1 fruit fly cellular context compared by ENCODE assay signal in the genomic region with DNA sequence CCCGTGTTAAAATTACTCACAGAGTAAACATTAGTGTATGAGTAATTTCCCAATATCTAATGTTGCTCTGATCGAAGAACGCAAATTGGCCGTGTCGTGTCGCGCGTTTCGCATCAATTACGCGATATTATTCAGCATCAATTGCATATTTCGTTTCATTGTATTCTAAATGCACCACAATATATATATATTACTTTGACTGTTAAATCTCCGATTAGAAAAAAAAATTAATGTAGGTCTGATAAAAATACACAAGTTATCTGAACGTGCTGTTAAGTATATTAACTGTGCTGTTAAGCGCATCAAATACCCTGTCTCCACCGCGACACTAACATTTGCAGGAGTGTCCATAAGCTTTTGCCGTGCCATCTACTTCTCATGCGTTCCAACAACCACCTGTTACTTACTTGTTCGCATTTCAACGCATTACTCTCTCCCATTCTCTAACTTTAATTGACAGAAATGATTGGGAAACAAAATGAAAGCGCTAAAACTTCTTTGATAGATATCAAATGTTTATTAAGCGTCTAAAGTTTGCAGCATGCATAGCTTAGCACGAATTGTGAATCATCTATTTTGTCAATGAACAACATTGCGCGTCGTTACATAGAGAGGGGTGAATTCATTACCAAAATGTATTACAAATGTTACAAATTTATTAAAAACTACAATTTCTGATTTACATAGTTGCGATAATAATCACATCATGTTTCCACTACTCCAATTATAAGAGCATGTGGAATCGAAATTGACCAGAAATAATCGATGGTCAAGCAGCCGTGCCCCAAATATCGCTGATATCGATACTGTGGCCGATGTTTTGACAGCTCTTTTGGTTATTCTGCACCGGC.
TF ChIP-seq lines count a peak whose summit lies in the region.

A gene (minus strand): TSS at position 287 of the 851 bp plus-strand sequence.
A gene (plus strand): TSS at position 802 of the 851 bp plus-strand sequence.

TF ChIP-seq in whole organism, embryonic, 481 proteins besides CTCF, POLR2A, EP300 and RAD21 (continued from another document and continues in another):
- no peak for TF ChIP-seq Gsc (GFP tag; IDR thresholded peaks at IDR 0.05; lab: Robert Waterston, UW)
- TF ChIP-seq stc (GFP tag; IDR thresholded peaks at IDR 0.05; lab: Robert Waterston, UW): no peak
- TF ChIP-seq Hsf (GFP tag; optimal IDR thresholded peaks at IDR 0.05; lab: Kevin White, UChicago): peak; percentile 20
- no peak for TF ChIP-seq CG1647 (GFP tag; optimal IDR thresholded peaks at IDR 0.05; lab: Kevin White, UChicago)
- TF ChIP-seq CG17802 (tag; optimal IDR thresholded peaks at IDR 0.05; lab: Kevin White, UChicago): peak; percentile 74
- TF ChIP-seq gem (tag; optimal IDR thresholded peaks at IDR 0.05; lab: Kevin White, UChicago): no peak
- TF ChIP-seq zfh1 (GFP tag; IDR thresholded peaks at IDR 0.05; lab: Robert Waterston, UW): no peak
- TF ChIP-seq p53 (GFP tag; optimal IDR thresholded peaks at IDR 0.05; lab: Kevin White, UChicago): no peak
- TF ChIP-seq CG7987 (GFP tag; optimal IDR thresholded peaks at IDR 0.05; lab: Kevin White, UChicago): no peak
- no peak for TF ChIP-seq Hr51 (GFP tag; optimal IDR thresholded peaks at IDR 0.05; lab: Kevin White, UChicago)
- no peak for TF ChIP-seq Ptx1 (GFP tag; IDR thresholded peaks at IDR 0.05; lab: Robert Waterston, UW)
- peak; percentile 89 for TF ChIP-seq knrl (GFP tag; IDR thresholded peaks at IDR 0.05; lab: Robert Waterston, UW; ENCODE audit: partially characterized antibody)
- TF ChIP-seq CG10267 (tag; optimal IDR thresholded peaks at IDR 0.05; lab: Kevin White, UChicago): no peak
- no peak for TF ChIP-seq CG15601 (tag; optimal IDR thresholded peaks at IDR 0.05; lab: Kevin White, UChicago)
- TF ChIP-seq rib (GFP tag; IDR thresholded peaks at IDR 0.05; lab: Robert Waterston, UW): no peak
- TF ChIP-seq cwo (GFP tag; optimal IDR thresholded peaks at IDR 0.05; lab: Kevin White, UChicago): no peak
- no peak for TF ChIP-seq CG12071 (GFP tag; optimal IDR thresholded peaks at IDR 0.05; lab: Kevin White, UChicago)
- no peak for TF ChIP-seq CG1832 (GFP tag; optimal IDR thresholded peaks at IDR 0.05; lab: Kevin White, UChicago)
- TF ChIP-seq Myb (GFP tag; optimal IDR thresholded peaks at IDR 0.05; lab: Kevin White, UChicago): no peak
- TF ChIP-seq hth (optimal IDR thresholded peaks at IDR 0.05; lab: Kevin White, UChicago): no peak
- TF ChIP-seq mam (GFP tag; optimal IDR thresholded peaks at IDR 0.05; lab: Kevin White, UChicago): no peak
- TF ChIP-seq CG15514 (GFP tag; optimal IDR thresholded peaks at IDR 0.05; lab: Kevin White, UChicago): peak; percentile 19
- TF ChIP-seq Ssrp (tag; optimal IDR thresholded peaks at IDR 0.05; lab: Kevin White, UChicago): no peak
- TF ChIP-seq CG6854 (GFP tag; optimal IDR thresholded peaks at IDR 0.05; lab: Kevin White, UChicago): no peak
- no peak for TF ChIP-seq unpg (GFP tag; optimal IDR thresholded peaks at IDR 0.05; lab: Kevin White, UChicago)
- no peak for TF ChIP-seq HLH54F (GFP tag; optimal IDR thresholded peaks at IDR 0.05; lab: Kevin White, UChicago)
- no peak for TF ChIP-seq CG18764 (GFP tag; optimal IDR thresholded peaks at IDR 0.05; lab: Kevin White, UChicago)
- TF ChIP-seq lbe (GFP tag; optimal IDR thresholded peaks at IDR 0.05; lab: Kevin White, UChicago): no peak
- no peak for TF ChIP-seq pb (GFP tag; optimal IDR thresholded peaks at IDR 0.05; lab: Kevin White, UChicago)
- TF ChIP-seq bcd (GFP tag; optimal IDR thresholded peaks at IDR 0.05; lab: Kevin White, UChicago): no peak
- peak; percentile 33 for TF ChIP-seq CG1603 (tag; optimal IDR thresholded peaks at IDR 0.05; lab: Kevin White, UChicago)
- TF ChIP-seq emc (GFP tag; optimal IDR thresholded peaks at IDR 0.05; lab: Kevin White, UChicago): no peak
- TF ChIP-seq CG31441 (GFP tag; IDR thresholded peaks at IDR 0.05; lab: Robert Waterston, UW): no peak
- TF ChIP-seq Dref (GFP tag; IDR thresholded peaks at IDR 0.05; lab: Robert Waterston, UW): peak; percentile 93
- no peak for TF ChIP-seq fd3F (GFP tag; optimal IDR thresholded peaks at IDR 0.05; lab: Kevin White, UChicago)
- TF ChIP-seq Awh (GFP tag; IDR thresholded peaks at IDR 0.05; lab: Robert Waterston, UW): no peak
- no peak for TF ChIP-seq CG8290 (GFP tag; optimal IDR thresholded peaks at IDR 0.05; lab: Kevin White, UChicago)
- no peak for TF ChIP-seq CG8290 (tag; optimal IDR thresholded peaks at IDR 0.05; lab: Kevin White, UChicago)
- TF ChIP-seq Camta (GFP tag; optimal IDR thresholded peaks at IDR 0.05; lab: Kevin White, UChicago): no peak
- no peak for TF ChIP-seq CG1233 (GFP tag; optimal IDR thresholded peaks at IDR 0.05; lab: Kevin White, UChicago)
- no peak for TF ChIP-seq run (tag; optimal IDR thresholded peaks at IDR 0.05; lab: Kevin White, UChicago)
- TF ChIP-seq cas (GFP tag; IDR thresholded peaks at IDR 0.05; lab: Robert Waterston, UW): no peak
- TF ChIP-seq NC2β (GFP tag; optimal IDR thresholded peaks at IDR 0.05; lab: Kevin White, UChicago): no peak
- peak; percentile 5 for TF ChIP-seq CG13775 (GFP tag; optimal IDR thresholded peaks at IDR 0.05; lab: Kevin White, UChicago)
- no peak for TF ChIP-seq CG18262 (tag; optimal IDR thresholded peaks at IDR 0.05; lab: Kevin White, UChicago)
- TF ChIP-seq CG3163 (GFP tag; optimal IDR thresholded peaks at IDR 0.05; lab: Kevin White, UChicago): no peak
- peak; percentile 85; the same call in 3 of the 4 replicates for TF ChIP-seq Dll (GFP tag; IDR thresholded peaks at IDR 0.05; lab: Robert Waterston, UW; ENCODE audit: partially characterized antibody)
- no peak for TF ChIP-seq Ets65A (GFP tag; lab: Kevin White, UChicago)
- TF ChIP-seq D19B (GFP tag; optimal IDR thresholded peaks at IDR 0.05; lab: Kevin White, UChicago): no peak
- peak; percentile 94 for TF ChIP-seq chinmo (GFP tag; IDR thresholded peaks at IDR 0.05; lab: Robert Waterston, UW; ENCODE audit: partially characterized antibody)
- no peak for TF ChIP-seq CG11085 (GFP tag; IDR thresholded peaks at IDR 0.05; lab: Robert Waterston, UW)
- TF ChIP-seq Spps (tag; optimal IDR thresholded peaks at IDR 0.05; lab: Kevin White, UChicago): no peak
- no peak for TF ChIP-seq CG10366 (GFP tag; IDR thresholded peaks at IDR 0.05; lab: Robert Waterston, UW)
- TF ChIP-seq CG14860 (GFP tag; IDR thresholded peaks at IDR 0.05; lab: Robert Waterston, UW; ENCODE audit: partially characterized antibody): peak; percentile 90
- TF ChIP-seq CG3065 (GFP tag; optimal IDR thresholded peaks at IDR 0.05; lab: Kevin White, UChicago): no peak
- TF ChIP-seq slp2 (GFP tag; optimal IDR thresholded peaks at IDR 0.05; lab: Kevin White, UChicago): no peak
- TF ChIP-seq CG9215 (GFP tag; IDR thresholded peaks at IDR 0.05; lab: Robert Waterston, UW): no peak
- peak; percentile 77 for TF ChIP-seq hbn (GFP tag; IDR thresholded peaks at IDR 0.05; lab: Robert Waterston, UW; ENCODE audit: partially characterized antibody)
- no peak for TF ChIP-seq CG32532 (GFP tag; IDR thresholded peaks at IDR 0.05; lab: Robert Waterston, UW)
- peak; percentile 67 for TF ChIP-seq CG17359 (tag; optimal IDR thresholded peaks at IDR 0.05; lab: Kevin White, UChicago)
- TF ChIP-seq CG43689 (GFP tag; IDR thresholded peaks at IDR 0.05; lab: Robert Waterston, UW): no peak
- TF ChIP-seq Hr39 (optimal IDR thresholded peaks at IDR 0.05; lab: Kevin White, UChicago): no peak
- peak; percentile 81 for TF ChIP-seq CG2129 (GFP tag; IDR thresholded peaks at IDR 0.05; lab: Robert Waterston, UW; ENCODE audit: partially characterized antibody)
- TF ChIP-seq bowl (GFP tag; IDR thresholded peaks at IDR 0.05; lab: Robert Waterston, UW): no peak
- no peak for TF ChIP-seq CG7745 (tag; optimal IDR thresholded peaks at IDR 0.05; lab: Kevin White, UChicago)
- no peak for TF ChIP-seq CkIIα-i1 (GFP tag; IDR thresholded peaks at IDR 0.05; lab: Robert Waterston, UW)
- no peak for TF ChIP-seq CG4282 (GFP tag; optimal IDR thresholded peaks at IDR 0.05; lab: Kevin White, UChicago)
- TF ChIP-seq gfzf (GFP tag; optimal IDR thresholded peaks at IDR 0.05; lab: Kevin White, UChicago): peak; percentile 35
- no peak for TF ChIP-seq CG12391 (tag; optimal IDR thresholded peaks at IDR 0.05; lab: Kevin White, UChicago)
- TF ChIP-seq D (optimal IDR thresholded peaks at IDR 0.05; lab: Kevin White, UChicago): no peak
- no peak for TF ChIP-seq D (GFP tag; optimal IDR thresholded peaks at IDR 0.05; lab: Kevin White, UChicago)
- TF ChIP-seq fd96Cb (tag; optimal IDR thresholded peaks at IDR 0.05; lab: Kevin White, UChicago): no peak
- peak; percentile 96 for TF ChIP-seq CG30020 (tag; optimal IDR thresholded peaks at IDR 0.05; lab: Kevin White, UChicago)
- TF ChIP-seq caup (GFP tag; optimal IDR thresholded peaks at IDR 0.05; lab: Kevin White, UChicago; ENCODE audit: severe bottlenecking): no peak
- no peak for TF ChIP-seq CG11398 (GFP tag; optimal IDR thresholded peaks at IDR 0.05; lab: Kevin White, UChicago)
- TF ChIP-seq Doc2 (GFP tag; IDR thresholded peaks at IDR 0.05; lab: Robert Waterston, UW): no peak
- TF ChIP-seq CG14441 (GFP tag; IDR thresholded peaks at IDR 0.05; lab: Robert Waterston, UW): 0 out of 2 replicates have a peak, but pooled peaks have one; percentile 14
- no peak for TF ChIP-seq fru (optimal IDR thresholded peaks at IDR 0.05; lab: Kevin White, UChicago)
- no peak for TF ChIP-seq CG32767 (GFP tag; IDR thresholded peaks at IDR 0.05; lab: Robert Waterston, UW)
- no peak for TF ChIP-seq org-1 (GFP tag; optimal IDR thresholded peaks at IDR 0.05; lab: Kevin White, UChicago)
- no peak for TF ChIP-seq Sox100B (GFP tag; optimal IDR thresholded peaks at IDR 0.05; lab: Kevin White, UChicago)
- TF ChIP-seq dysf (GFP tag; IDR thresholded peaks at IDR 0.05; lab: Robert Waterston, UW): no peak
- peak; percentile 91 for TF ChIP-seq HLH4C (GFP tag; IDR thresholded peaks at IDR 0.05; lab: Robert Waterston, UW; ENCODE audit: partially characterized antibody)
- TF ChIP-seq CG3995 (GFP tag; optimal IDR thresholded peaks at IDR 0.05; lab: Kevin White, UChicago): peak; percentile 73
- TF ChIP-seq CG12236 (GFP tag; optimal IDR thresholded peaks at IDR 0.05; lab: Kevin White, UChicago): no peak
- peak; percentile 14 for TF ChIP-seq grn (GFP tag; optimal IDR thresholded peaks at IDR 0.05; lab: Kevin White, UChicago)
- no peak for TF ChIP-seq CG2678 (tag; optimal IDR thresholded peaks at IDR 0.05; lab: Kevin White, UChicago)
- TF ChIP-seq corto (GFP tag; optimal IDR thresholded peaks at IDR 0.05; lab: Kevin White, UChicago): no peak
- no peak for TF ChIP-seq kni (GFP tag; optimal IDR thresholded peaks at IDR 0.05; lab: Kevin White, UChicago)
- TF ChIP-seq sens (GFP tag; lab: Kevin White, UChicago): peak; percentile 58
- TF ChIP-seq shn (GFP tag; optimal IDR thresholded peaks at IDR 0.05; lab: Kevin White, UChicago): no peak
- TF ChIP-seq chif (GFP tag; optimal IDR thresholded peaks at IDR 0.05; lab: Kevin White, UChicago): no peak
- TF ChIP-seq CG2202 (tag; optimal IDR thresholded peaks at IDR 0.05; lab: Kevin White, UChicago): no peak
- TF ChIP-seq CG9437 (GFP tag; optimal IDR thresholded peaks at IDR 0.05; lab: Kevin White, UChicago): no peak
- no peak for TF ChIP-seq CG3726 (GFP tag; IDR thresholded peaks at IDR 0.05; lab: Robert Waterston, UW)
- TF ChIP-seq seq (GFP tag; IDR thresholded peaks at IDR 0.05; lab: Robert Waterston, UW): no peak
- TF ChIP-seq jigr1 (GFP tag; IDR thresholded peaks at IDR 0.05; lab: Robert Waterston, UW): no peak
- no peak for TF ChIP-seq Mad (GFP tag; optimal IDR thresholded peaks at IDR 0.05; lab: Kevin White, UChicago)
- TF ChIP-seq Opbp (GFP tag; IDR thresholded peaks at IDR 0.05; lab: Robert Waterston, UW; ENCODE audit: partially characterized antibody): peak; percentile 94
- TF ChIP-seq sr (GFP tag; IDR thresholded peaks at IDR 0.05; lab: Robert Waterston, UW): no peak
- no peak for TF ChIP-seq B-H2 (GFP tag; optimal IDR thresholded peaks at IDR 0.05; lab: Kevin White, UChicago)
- no peak for TF ChIP-seq GATAe (GFP tag; conservative IDR thresholded peaks at IDR 0.05; lab: Robert Waterston, UW)
- TF ChIP-seq ERR (GFP tag; optimal IDR thresholded peaks at IDR 0.05; lab: Kevin White, UChicago): no peak
- no peak for TF ChIP-seq Neu2 (GFP tag; optimal IDR thresholded peaks at IDR 0.05; lab: Kevin White, UChicago; ENCODE audit: borderline replicate concordance)
- TF ChIP-seq gro (GFP tag; optimal IDR thresholded peaks at IDR 0.05; lab: Kevin White, UChicago): no peak
- TF ChIP-seq NfI (GFP tag; optimal IDR thresholded peaks at IDR 0.05; lab: Kevin White, UChicago): no peak
- TF ChIP-seq E2f1 (GFP tag; IDR thresholded peaks at IDR 0.05; lab: Robert Waterston, UW): no peak
- no peak for TF ChIP-seq croc (GFP tag; conservative IDR thresholded peaks at IDR 0.05; lab: Robert Waterston, UW)
- TF ChIP-seq peb (GFP tag; IDR thresholded peaks at IDR 0.05; lab: Robert Waterston, UW): no peak
- no peak for TF ChIP-seq CG12104 (GFP tag; optimal IDR thresholded peaks at IDR 0.05; lab: Kevin White, UChicago)
- no peak for TF ChIP-seq CG15479 (GFP tag; optimal IDR thresholded peaks at IDR 0.05; lab: Kevin White, UChicago)
- TF ChIP-seq CG8924 (tag; optimal IDR thresholded peaks at IDR 0.05; lab: Kevin White, UChicago): peak; percentile 30
- no peak for TF ChIP-seq CG30431 (GFP tag; optimal IDR thresholded peaks at IDR 0.05; lab: Kevin White, UChicago)
- no peak for TF ChIP-seq C15 (GFP tag; IDR thresholded peaks at IDR 0.05; lab: Robert Waterston, UW)
- peak; percentile 17 for TF ChIP-seq nmo (GFP tag; optimal IDR thresholded peaks at IDR 0.05; lab: Kevin White, UChicago)
- TF ChIP-seq CG17186 (GFP tag; optimal IDR thresholded peaks at IDR 0.05; lab: Kevin White, UChicago): peak; percentile 99
- TF ChIP-seq fu2 (GFP tag; optimal IDR thresholded peaks at IDR 0.05; lab: Kevin White, UChicago): no peak
- TF ChIP-seq br (optimal IDR thresholded peaks at IDR 0.05; lab: Kevin White, UChicago): no peak
- TF ChIP-seq phol (tag; optimal IDR thresholded peaks at IDR 0.05; lab: Kevin White, UChicago): peak; percentile 12
- no peak for TF ChIP-seq CG9817 (tag; optimal IDR thresholded peaks at IDR 0.05; lab: Kevin White, UChicago)
- no peak for TF ChIP-seq BtbVII (GFP tag; optimal IDR thresholded peaks at IDR 0.05; lab: Kevin White, UChicago)
- no peak for TF ChIP-seq ems (GFP tag; optimal IDR thresholded peaks at IDR 0.05; lab: Kevin White, UChicago)
- TF ChIP-seq hb (GFP tag; IDR thresholded peaks at IDR 0.05; lab: Robert Waterston, UW; ENCODE audit: partially characterized antibody): peak; percentile 93
- no peak for TF ChIP-seq Nf-YA (GFP tag; IDR thresholded peaks at IDR 0.05; lab: Robert Waterston, UW)
- TF ChIP-seq twi (tag; optimal IDR thresholded peaks at IDR 0.05; lab: Kevin White, UChicago): no peak
- TF ChIP-seq CG9727 (GFP tag; optimal IDR thresholded peaks at IDR 0.05; lab: Kevin White, UChicago): no peak
- TF ChIP-seq Scr (GFP tag; IDR thresholded peaks at IDR 0.05; lab: Robert Waterston, UW; ENCODE audit: partially characterized antibody): peak; percentile 86
